Fruit fly (Drosophila melanogaster) whole organism, embryonic: ENCODE measurements around the gene wrd.

Experiments
- Asciz ChIP-seq: fragments of 200-800 bp; sonication (Bioruptor generic); optimal IDR thresholded peaks from 2 replicates; lab custom pipeline; 2017; ENCODE audit warnings: missing biosample characterization, mild to moderate bottlenecking, missing genetic modification characterization, missing genetic modification reagents
- Awh ChIP-seq: fragments of 200-800 bp; sonication (Bioruptor generic); IDR thresholded peaks from 2 replicates; pipeline ENCODE4, ENCODE4 v1.3.6; 2022; ENCODE audit warnings: missing biosample characterization, missing genetic modification characterization
- B-H2 ChIP-seq: fragments of 200-800 bp; sonication (Bioruptor generic); optimal IDR thresholded peaks from 2 replicates; lab custom pipeline; 2018; ENCODE audit warnings: missing biosample characterization, mild to moderate bottlenecking, missing genetic modification characterization
- Blimp-1 ChIP-seq: fragments of 200-800 bp; sonication (Bioruptor generic); optimal IDR thresholded peaks from 3 replicates; lab custom pipeline; 2018; ENCODE audit warnings: missing biosample characterization, missing genetic modification characterization, mild to moderate bottlenecking, moderate library complexity, missing genetic modification reagents
- CG10147 ChIP-seq: fragments of 200-800 bp; sonication (Bioruptor generic); optimal IDR thresholded peaks from 2 replicates; lab custom pipeline; 2019; ENCODE audit warnings: missing biosample characterization, mild to moderate bottlenecking, missing genetic modification characterization, moderate library complexity
- CG10543 ChIP-seq: fragments of 200-800 bp; sonication (Bioruptor generic); optimal IDR thresholded peaks from 3 replicates; lab custom pipeline; 2017; ENCODE audit warnings: missing biosample characterization, mild to moderate bottlenecking, missing genetic modification characterization, moderate library complexity
- CG10565 ChIP-seq: fragments of 200-800 bp; sonication (Bioruptor generic); optimal IDR thresholded peaks from 3 replicates; lab custom pipeline; 2016; ENCODE audit warnings: missing biosample characterization, mild to moderate bottlenecking, missing genetic modification characterization
- CG11085 ChIP-seq: fragments of 200-800 bp; sonication (Bioruptor generic); IDR thresholded peaks from 2 replicates; pipeline ENCODE4 v1.3.6; 2022; ENCODE audit warnings: missing biosample characterization, missing genetic modification characterization
- CG17361 ChIP-seq: fragments of 200-800 bp; sonication (Bioruptor generic); IDR thresholded peaks from 3 replicates; pipeline ENCODE4 v1.3.6; 2022; ENCODE audit warnings: missing biosample characterization, missing genetic modification characterization
- CG17829 ChIP-seq: fragments of 200-800 bp; optimal IDR thresholded peaks from 2 replicates; lab custom pipeline; 2019; ENCODE audit warnings: missing biosample characterization, mild to moderate bottlenecking, missing genetic modification characterization, moderate library complexity
- CG1832 ChIP-seq: fragments of 200-800 bp; sonication (Bioruptor generic); optimal IDR thresholded peaks from 2 replicates; lab custom pipeline; 2017; ENCODE audit warnings: missing biosample characterization, mild to moderate bottlenecking, missing genetic modification characterization, inconsistent platforms
- CG2875 ChIP-seq: fragments of 200-800 bp; sonication (Bioruptor generic); optimal IDR thresholded peaks from 2 replicates; lab custom pipeline; 2017; ENCODE audit warnings: missing biosample characterization, mild to moderate bottlenecking, missing genetic modification characterization, missing genetic modification reagents
- CG30020 ChIP-seq: fragments of 200-800 bp; optimal IDR thresholded peaks from 2 replicates; lab custom pipeline; 2019; ENCODE audit warnings: missing biosample characterization, mild to moderate bottlenecking, missing genetic modification characterization, moderate library complexity
- CG30403 ChIP-seq: fragments of 200-800 bp; sonication (Bioruptor generic); optimal IDR thresholded peaks from 3 replicates; lab custom pipeline; 2016; ENCODE audit warnings: missing biosample characterization, missing genetic modification characterization
- CG3065 ChIP-seq: fragments of 200-800 bp; sonication (Bioruptor generic); optimal IDR thresholded peaks from 2 replicates; lab custom pipeline; 2016; ENCODE audit warnings: missing biosample characterization, missing genetic modification characterization
- CG32772 ChIP-seq: fragments of 200-800 bp; sonication (Bioruptor generic); IDR thresholded peaks from 2 replicates; pipeline ENCODE4 v1.3.6; 2022; ENCODE audit warnings: missing biosample characterization, missing genetic modification characterization
- CG8765 ChIP-seq: fragments of 200-800 bp; sonication (Bioruptor generic); IDR thresholded peaks from 2 replicates; pipeline ENCODE4 v1.3.6; 2022; ENCODE audit warnings: missing biosample characterization, missing genetic modification characterization
- CG9932 ChIP-seq: fragments of 200-800 bp; sonication (Bioruptor generic); IDR thresholded peaks from 2 replicates; pipeline ENCODE4 v1.3.6; 2022; ENCODE audit warnings: missing biosample characterization, missing genetic modification characterization
- CoRest ChIP-seq: fragments of 200-800 bp; sonication (Bioruptor generic); optimal IDR thresholded peaks from 3 replicates; lab custom pipeline; 2018; ENCODE audit warnings: missing biosample characterization, mild to moderate bottlenecking, missing genetic modification characterization, moderate library complexity
- Dad ChIP-seq: fragments of 200-800 bp; sonication (Bioruptor generic); optimal IDR thresholded peaks from 3 replicates; lab custom pipeline; 2016; ENCODE audit warnings: missing biosample characterization, missing genetic modification characterization
- Dref ChIP-seq: fragments of 200-800 bp; sonication (Bioruptor generic); IDR thresholded peaks from 2 replicates; pipeline ENCODE4 v1.3.6; 2022; ENCODE audit warnings: missing biosample characterization, missing genetic modification characterization
- Drgx ChIP-seq: fragments of 200-800 bp; sonication (Bioruptor generic); IDR thresholded peaks from 2 replicates; pipeline ENCODE4 v1.3.6; 2022; ENCODE audit warnings: missing biosample characterization, missing genetic modification characterization
- Hand ChIP-seq: fragments of 200-800 bp; sonication (Bioruptor generic); optimal IDR thresholded peaks from 2 replicates; lab custom pipeline; 2017; ENCODE audit warnings: mild to moderate bottlenecking, missing biosample characterization, missing genetic modification reagents, missing genetic modification characterization
- Hsf ChIP-seq: fragments of 200-800 bp; sonication (Bioruptor generic); optimal IDR thresholded peaks from 3 replicates; lab custom pipeline; 2016; ENCODE audit warnings: missing biosample characterization, missing genetic modification characterization
- Lim3 ChIP-seq: fragments of 200-800 bp; sonication (Bioruptor generic); IDR thresholded peaks from 2 replicates; pipeline ENCODE4 v1.3.6; 2022; ENCODE audit warnings: missing biosample characterization, missing genetic modification characterization
- Myb ChIP-seq: fragments of 200-800 bp; sonication (Bioruptor generic); optimal IDR thresholded peaks from 2 replicates; lab custom pipeline; 2016; ENCODE audit warnings: missing biosample characterization, missing genetic modification characterization
- Neu2 ChIP-seq: fragments of 200-800 bp; sonication (Bioruptor generic); optimal IDR thresholded peaks from 3 replicates; lab custom pipeline; 2016; ENCODE audit warnings: missing biosample characterization, missing genetic modification characterization, borderline replicate concordance
- NfI ChIP-seq: fragments of 200-800 bp; sonication (Bioruptor generic); optimal IDR thresholded peaks from 3 replicates; lab custom pipeline; 2018; ENCODE audit warnings: missing biosample characterization, mild to moderate bottlenecking, missing genetic modification characterization, moderate library complexity
- Sox100B ChIP-seq: fragments of 200-800 bp; sonication (Bioruptor generic); optimal IDR thresholded peaks from 3 replicates; lab custom pipeline; 2018; ENCODE audit warnings: missing biosample characterization, mild to moderate bottlenecking, missing genetic modification characterization
- Sry-β ChIP-seq: fragments of 200-800 bp; sonication (Bioruptor generic); optimal IDR thresholded peaks from 2 replicates; lab custom pipeline; 2018; ENCODE audit warnings: missing biosample characterization, mild to moderate bottlenecking, missing genetic modification characterization, moderate library complexity
- Ssrp ChIP-seq: fragments of 200-800 bp; sonication (Bioruptor generic); optimal IDR thresholded peaks from 2 replicates; lab custom pipeline; 2018; ENCODE audit warnings: missing biosample characterization, mild to moderate bottlenecking, missing genetic modification characterization, moderate library complexity
- ato ChIP-seq: fragments of 200-800 bp; sonication (Bioruptor generic); IDR thresholded peaks from 2 replicates; pipeline ENCODE4 v1.3.6; 2022; ENCODE audit warnings: missing biosample characterization, missing genetic modification characterization; ENCODE audit not compliant: partially characterized antibody
- bab2 ChIP-seq: fragments of 200-800 bp; sonication (Bioruptor generic); optimal IDR thresholded peaks from 2 replicates; lab custom pipeline; 2016; ENCODE audit warnings: missing biosample characterization, missing genetic modification characterization
- br ChIP-seq: fragments of >200 bp; optimal IDR thresholded peaks from 2 replicates; lab custom pipeline; 2017
- btn ChIP-seq: fragments of 200-800 bp; sonication (Bioruptor generic); optimal IDR thresholded peaks from 2 replicates; lab custom pipeline; 2016; ENCODE audit warnings: missing biosample characterization, missing genetic modification characterization
- cad ChIP-seq: fragments of >200 bp; optimal IDR thresholded peaks from 2 replicates; lab custom pipeline; 2017; ENCODE audit warnings: missing biosample characterization, missing genetic modification characterization
- cas ChIP-seq: fragments of 200-800 bp; sonication (Bioruptor generic); IDR thresholded peaks from 2 replicates; pipeline ENCODE4 v1.3.6; 2022; ENCODE audit warnings: missing biosample characterization, missing genetic modification characterization
- chm ChIP-seq: fragments of 200-800 bp; sonication (Bioruptor generic); IDR thresholded peaks from 2 replicates; pipeline ENCODE4 v1.3.6; 2022; ENCODE audit warnings: missing biosample characterization, missing genetic modification characterization
- dimm ChIP-seq: fragments of 200-800 bp; sonication (Bioruptor generic); IDR thresholded peaks from 2 replicates; pipeline ENCODE4 v1.3.6; 2022; ENCODE audit warnings: missing biosample characterization, missing genetic modification characterization
- dm ChIP-seq: fragments of 200-800 bp; sonication (Bioruptor generic); optimal IDR thresholded peaks from 3 replicates; lab custom pipeline; 2016; ENCODE audit warnings: missing biosample characterization, missing genetic modification characterization
- gfzf ChIP-seq: fragments of 200-800 bp; sonication (Bioruptor generic); optimal IDR thresholded peaks from 2 replicates; lab custom pipeline; 2016; ENCODE audit warnings: missing biosample characterization, mild to moderate bottlenecking, missing genetic modification characterization, moderate library complexity
- gsb-n ChIP-seq: fragments of 200-800 bp; sonication (Bioruptor generic); optimal IDR thresholded peaks from 3 replicates; lab custom pipeline; 2018; ENCODE audit warnings: missing biosample characterization, mild to moderate bottlenecking, missing genetic modification characterization
- insv ChIP-seq, 2 experiments: fragments of 200-800 bp; sonication (Bioruptor generic); optimal IDR thresholded peaks; 3 replicates each; lab custom pipeline; 2016 to 2018; ENCODE audit warnings: missing biosample characterization in 2 of 2, missing genetic modification characterization in 2 of 2
- ken ChIP-seq: fragments of 200-800 bp; sonication (Bioruptor generic); IDR thresholded peaks from 3 replicates; pipeline ENCODE4 v1.3.6; 2022; ENCODE audit warnings: missing biosample characterization, missing genetic modification characterization
- knrl ChIP-seq: fragments of 200-800 bp; sonication (Bioruptor generic); IDR thresholded peaks from 3 replicates; pipeline ENCODE4 v1.3.6; 2022; ENCODE audit warnings: missing biosample characterization, missing genetic modification characterization; ENCODE audit not compliant: partially characterized antibody
- mirr ChIP-seq: fragments of 200-800 bp; sonication (Bioruptor generic); optimal IDR thresholded peaks from 3 replicates; lab custom pipeline; 2018; ENCODE audit warnings: missing biosample characterization, mild to moderate bottlenecking, missing genetic modification characterization
- ranshi ChIP-seq: fragments of 200-800 bp; sonication (Bioruptor generic); IDR thresholded peaks from 2 replicates; pipeline ENCODE4 v1.3.6; 2022; ENCODE audit warnings: missing biosample characterization, missing genetic modification characterization
- row ChIP-seq: fragments of 200-800 bp; sonication (Bioruptor generic); IDR thresholded peaks from 3 replicates; pipeline ENCODE4 v1.3.6; 2022; ENCODE audit warnings: missing biosample characterization, missing genetic modification characterization
- so ChIP-seq: fragments of 200-800 bp; sonication (Bioruptor generic); IDR thresholded peaks from 3 replicates; pipeline ENCODE4 v1.3.6; 2022; ENCODE audit warnings: missing biosample characterization, missing genetic modification characterization
- stc ChIP-seq: fragments of 200-800 bp; sonication (Bioruptor generic); IDR thresholded peaks from 2 replicates; pipeline ENCODE4 v1.3.6; 2022; ENCODE audit warnings: missing biosample characterization, missing genetic modification characterization
- tin ChIP-seq: fragments of 200-800 bp; sonication (Bioruptor generic); optimal IDR thresholded peaks from 3 replicates; lab custom pipeline; 2016; ENCODE audit warnings: missing biosample characterization, missing genetic modification characterization

The wrd gene

dm6 chr3R:18220211-18220749 is 52.7 kb downstream of the wrd start, which contains the start of the genes CG7988 and CG7183 (continued):
- TF ChIP-seq Drgx (GFP tag; lab: Robert Waterston, UW) = peak; percentile 98
- TF ChIP-seq CG32772 (GFP tag; lab: Robert Waterston, UW) = peak; percentile 99
- peak; percentile 95 for TF ChIP-seq CG8765 (GFP tag; lab: Robert Waterston, UW)
- no peak for TF ChIP-seq cad (GFP tag; lab: Kevin White, UChicago)
- peak; percentile 99 for TF ChIP-seq CG30403
- TF ChIP-seq B-H2 = peak; percentile 96
- TF ChIP-seq CG10565 (GFP tag; lab: Kevin White, UChicago) = peak; percentile 87
- peak; percentile 99 for TF ChIP-seq ranshi (GFP tag; lab: Robert Waterston, UW)
- peak; percentile 94 for TF ChIP-seq CG3065 (GFP tag; lab: Kevin White, UChicago)
- TF ChIP-seq CG11085 (GFP tag; lab: Robert Waterston, UW) = peak; percentile 97
- peak; percentile 99 for TF ChIP-seq CG17829 (tag; lab: Kevin White, UChicago)
- peak in 1 of 2 experiments; percentile 70 for TF ChIP-seq insv (GFP tag; optimal IDR thresholded peaks at IDR 0.05; lab: Kevin White, UChicago)
- peak; percentile 56 for TF ChIP-seq gfzf (GFP tag; lab: Kevin White, UChicago)
- peak; percentile 97 for TF ChIP-seq Sox100B (GFP tag; lab: Kevin White, UChicago)
- TF ChIP-seq Lim3 = peak; percentile 94
- peak; percentile 64 for TF ChIP-seq mirr (GFP tag; lab: Kevin White, UChicago)
- TF ChIP-seq so = peak; percentile 97
- TF ChIP-seq row = peak; percentile 100
- TF ChIP-seq Sry-β = peak; percentile 65
- TF ChIP-seq stc (GFP tag; lab: Robert Waterston, UW) = peak; percentile 98
- TF ChIP-seq Neu2 (GFP tag; lab: Kevin White, UChicago) = peak; percentile 66
- peak; percentile 98 for TF ChIP-seq bab2 (GFP tag; lab: Kevin White, UChicago)
- TF ChIP-seq Asciz (GFP tag; lab: Kevin White, UChicago) = peak; percentile 94
- peak; percentile 93 for TF ChIP-seq CG2875 (GFP tag; lab: Kevin White, UChicago)
- peak; percentile 96 for TF ChIP-seq ken (GFP tag; lab: Robert Waterston, UW)
- TF ChIP-seq dimm (GFP tag; lab: Robert Waterston, UW) = peak; percentile 96
- TF ChIP-seq CoRest (tag; lab: Kevin White, UChicago) = peak; percentile 99
- peak; percentile 92 for TF ChIP-seq Dad (GFP tag; lab: Kevin White, UChicago)
- peak; percentile 98 for TF ChIP-seq Awh
- TF ChIP-seq Hand = peak; percentile 87
- TF ChIP-seq CG30020 (tag; lab: Kevin White, UChicago) = peak; percentile 89
- TF ChIP-seq CG10147 = peak; percentile 95
- TF ChIP-seq Hsf (GFP tag; lab: Kevin White, UChicago) = peak; percentile 98
- peak; percentile 38; the same call in 1 of the 2 replicates for TF ChIP-seq Dref (GFP tag; lab: Robert Waterston, UW)
- TF ChIP-seq br = no peak
- peak; percentile 99 for TF ChIP-seq Ssrp (tag; lab: Kevin White, UChicago)
- TF ChIP-seq NfI (GFP tag; lab: Kevin White, UChicago) = peak; percentile 97
- no peak; the same call in 2 of the 3 replicates for TF ChIP-seq knrl (GFP tag; lab: Robert Waterston, UW)
- TF ChIP-seq ato (GFP tag; lab: Robert Waterston, UW) = no peak
- TF ChIP-seq dm (GFP tag; lab: Kevin White, UChicago) = peak; percentile 91
- TF ChIP-seq chm (GFP tag; lab: Robert Waterston, UW) = peak; percentile 97
- no peak for TF ChIP-seq CG1832 (GFP tag; lab: Kevin White, UChicago)
- TF ChIP-seq cas (GFP tag; lab: Robert Waterston, UW) = peak; percentile 95
- peak; percentile 99 for TF ChIP-seq CG17361 (GFP tag; lab: Robert Waterston, UW)
- peak; percentile 98 for TF ChIP-seq CG9932
- TF ChIP-seq btn (GFP tag; lab: Kevin White, UChicago) = peak; percentile 78
- peak; percentile 88 for TF ChIP-seq CG10543
- peak; percentile 97 for TF ChIP-seq Blimp-1 (GFP tag; lab: Kevin White, UChicago)
- peak; percentile 81 for TF ChIP-seq Myb (GFP tag; lab: Kevin White, UChicago)
- TF ChIP-seq gsb-n (tag; lab: Kevin White, UChicago) = peak; percentile 99
- peak; percentile 97 for TF ChIP-seq tin (GFP tag; lab: Kevin White, UChicago)
